Worm (Caenorhabditis elegans) whole organism, young adult: Measurements from ENCODE around the gene C33F10.1.

Experiments
- F37B4.10 ChIP-seq: fragments of 200-800 bp; sonication (Bioruptor generic); IDR thresholded peaks from 2 replicates; pipeline ENCODE4 v1.3.6; 2022; ENCODE audit warnings: missing genetic modification characterization, missing compliant biosample characterization
- Y53F4B.3 ChIP-seq: fragments of 200-800 bp; sonication (Bioruptor generic); IDR thresholded peaks from 2 replicates; pipeline ENCODE4 v1.3.6; 2022; ENCODE audit warnings: missing genetic modification reagents, missing genetic modification characterization, missing compliant biosample characterization
- athp-1 ChIP-seq: sonication (generic microtip); optimal IDR thresholded peaks from 2 replicates; lab custom pipeline; 2017; ENCODE audit warnings: mild to moderate bottlenecking, missing genetic modification characterization, missing compliant biosample characterization
- gei-17 ChIP-seq: fragments of 200-800 bp; sonication (Bioruptor generic); optimal IDR thresholded peaks from 2 replicates; lab custom pipeline; 2018; ENCODE audit warnings: mild to moderate bottlenecking, missing genetic modification characterization, missing compliant biosample characterization
- pha-4 ChIP-seq: fragments of 150-350 bp; sonication (generic microtip); optimal IDR thresholded peaks from 2 replicates; lab custom pipeline; 2014; ENCODE audit warnings: missing biosample characterization, missing genetic modification reagents, missing genetic modification characterization
- unc-130 ChIP-seq: sonication (generic microtip); optimal IDR thresholded peaks from 2 replicates; lab custom pipeline; 2016; ENCODE audit warnings: missing genetic modification reagents, missing genetic modification characterization, missing compliant biosample characterization
- unc-62 ChIP-seq: fragments of 150-350 bp; optimal IDR thresholded peaks from 2 replicates; lab custom pipeline; 2014; ENCODE audit warnings: missing biosample characterization, missing genetic modification reagents, missing genetic modification characterization

ce11 chrII:4855489-4855888 lies 20.7 kb downstream of the C33F10.1 start:
- no peak for TF ChIP-seq F37B4.10
- no peak for TF ChIP-seq unc-62 (GFP tag; lab: Kevin White, UChicago)
- no peak for TF ChIP-seq Y53F4B.3
- no peak for TF ChIP-seq pha-4 (tag; lab: Kevin White, UChicago)
- TF ChIP-seq athp-1 (tag; lab: Kevin White, UChicago), result no peak
- no peak for TF ChIP-seq unc-130
- TF ChIP-seq gei-17 (GFP tag; lab: Kevin White, UChicago), result no peak
